Fruit fly (Drosophila melanogaster) whole organism, adult: Measurements from ENCODE around the gene CG17141.
A peak's percentile ranks its signal among the peaks of the same experiment; 100 is the strongest.

Source experiments
- CG11617 ChIP-seq: fragments of 200-800 bp; sonication (Bioruptor generic); optimal IDR thresholded peaks from 2 replicates; lab custom pipeline; 2017; ENCODE audit warnings: mild to moderate bottlenecking, missing biosample characterization, missing genetic modification reagents, missing genetic modification characterization
- CG12768 ChIP-seq: fragments of 200-800 bp; sonication (Bioruptor generic); optimal IDR thresholded peaks from 2 replicates; lab custom pipeline; 2017; ENCODE audit warnings: missing biosample characterization, missing genetic modification characterization, mild to moderate bottlenecking, moderate library complexity, missing genetic modification reagents
- CG14711 ChIP-seq: fragments of 200-800 bp; sonication (Bioruptor generic); optimal IDR thresholded peaks from 2 replicates; lab custom pipeline; 2018; ENCODE audit warnings: missing biosample characterization, mild to moderate bottlenecking, missing genetic modification characterization, moderate library complexity
- CG1620 ChIP-seq: fragments of 200-800 bp; sonication (Bioruptor generic); optimal IDR thresholded peaks from 2 replicates; lab custom pipeline; 2016; ENCODE audit warnings: missing biosample characterization, missing genetic modification characterization
- CG33017 ChIP-seq: fragments of 200-800 bp; sonication (Bioruptor generic); optimal IDR thresholded peaks from 2 replicates; lab custom pipeline; 2018; ENCODE audit warnings: missing biosample characterization, mild to moderate bottlenecking, missing genetic modification characterization, moderate library complexity
- CG5204 ChIP-seq: fragments of 200-800 bp; sonication (Bioruptor generic); optimal IDR thresholded peaks from 2 replicates; lab custom pipeline; 2016; ENCODE audit warnings: missing biosample characterization, missing genetic modification characterization
- CG7045 ChIP-seq: fragments of 200-800 bp; sonication (Bioruptor generic); optimal IDR thresholded peaks from 2 replicates; lab custom pipeline; 2017; ENCODE audit warnings: missing biosample characterization, mild to moderate bottlenecking, missing genetic modification characterization
- CG7101 ChIP-seq: fragments of 200-800 bp; sonication (Bioruptor generic); optimal IDR thresholded peaks from 2 replicates; lab custom pipeline; 2018; ENCODE audit warnings: missing biosample characterization, mild to moderate bottlenecking, missing genetic modification characterization, moderate library complexity
- Clk ChIP-seq: fragments of 200-800 bp; sonication (Bioruptor generic); optimal IDR thresholded peaks from 2 replicates; lab custom pipeline; 2017; ENCODE audit warnings: missing biosample characterization, missing genetic modification characterization
- Crg-1 ChIP-seq: fragments of 200-800 bp; sonication (Bioruptor generic); optimal IDR thresholded peaks from 2 replicates; lab custom pipeline; 2016; ENCODE audit warnings: missing biosample characterization, missing genetic modification characterization
- Hr96 ChIP-seq: fragments of 200-800 bp; sonication (Bioruptor generic); optimal IDR thresholded peaks from 2 replicates; lab custom pipeline; 2016; ENCODE audit warnings: missing biosample characterization, missing genetic modification characterization
- Mnt ChIP-seq: fragments of 200-800 bp; sonication (Bioruptor generic); optimal IDR thresholded peaks from 2 replicates; lab custom pipeline; 2016; ENCODE audit warnings: missing biosample characterization, mild to moderate bottlenecking, missing genetic modification characterization
- bab1 ChIP-seq: fragments of 200-800 bp; sonication (Bioruptor generic); optimal IDR thresholded peaks from 3 replicates; lab custom pipeline; 2019; ENCODE audit warnings: missing biosample characterization, mild to moderate bottlenecking, missing genetic modification characterization, moderate library complexity
- cic ChIP-seq: fragments of 200-800 bp; sonication (Bioruptor generic); optimal IDR thresholded peaks from 2 replicates; lab custom pipeline; 2017; ENCODE audit warnings: missing biosample characterization, mild to moderate bottlenecking, missing genetic modification characterization, moderate library complexity
- cnc ChIP-seq, 2 experiments: fragments of >200 bp; optimal IDR thresholded peaks; 2 replicates each; lab custom pipeline; 2017
- kay ChIP-seq: fragments of 200-800 bp; sonication (Bioruptor generic); peaks from one replicate; lab custom pipeline; 2016; ENCODE audit warnings: missing biosample characterization, missing genetic modification characterization, borderline replicate concordance
- ovo ChIP-seq: fragments of 200-800 bp; sonication (Bioruptor generic); optimal IDR thresholded peaks from 2 replicates; lab custom pipeline; 2016; ENCODE audit warnings: missing biosample characterization, missing genetic modification characterization
- pad ChIP-seq: fragments of 200-800 bp; sonication (Bioruptor generic); optimal IDR thresholded peaks from 3 replicates; lab custom pipeline; 2017; ENCODE audit warnings: missing biosample characterization, missing genetic modification characterization, mild to moderate bottlenecking, moderate library complexity, missing genetic modification reagents
- tj ChIP-seq: fragments of 200-800 bp; sonication (Bioruptor generic); optimal IDR thresholded peaks from 3 replicates; lab custom pipeline; 2017; ENCODE audit warnings: missing biosample characterization, mild to moderate bottlenecking, missing genetic modification characterization, moderate library complexity
- toe ChIP-seq: fragments of 200-800 bp; sonication (Bioruptor generic); optimal IDR thresholded peaks from 2 replicates; lab custom pipeline; 2016; ENCODE audit warnings: missing biosample characterization, missing genetic modification characterization

CG17141 gene

dm6 chr3R:22768633-22769032 is 21.2 kb upstream of the CG17141 start, which contains the start of gene CG43091:
Gene CG43091, minus strand, starts transcription at chr3R:22768733.
- peak; percentile 83 for TF ChIP-seq kay
- TF ChIP-seq cnc (optimal IDR thresholded peaks at IDR 0.05; lab: Kevin White, UChicago), result no peak

DNA sequence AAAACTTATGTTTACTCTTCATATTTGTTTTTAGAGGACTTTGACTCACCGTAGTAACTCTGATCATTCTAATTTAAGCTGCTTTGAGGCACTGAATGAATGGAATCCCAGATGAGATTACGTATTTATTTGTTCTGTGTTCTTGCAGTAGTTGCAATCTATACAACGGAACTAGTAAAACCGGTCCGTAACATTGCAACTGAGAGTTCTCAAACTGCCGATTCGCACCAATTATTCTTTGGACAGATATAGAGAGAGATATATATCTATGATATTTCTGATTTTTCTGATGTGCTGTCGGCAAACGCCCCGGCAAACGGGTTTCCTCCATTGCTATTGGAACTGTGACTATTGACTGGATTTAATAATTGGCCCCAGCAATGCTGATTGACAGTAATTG is 20.2 kb upstream of the CG17141 start, which contains the start of gene CG13841:
Gene CG13841 (minus strand): TSS at position 101 of the 400 bp plus-strand sequence.
- TF ChIP-seq kay (peak; percentile 7), toe (GFP tag; lab: Kevin White, UChicago) (no peak)

- TF ChIP-seq CG33017 (tag; lab: Kevin White, UChicago), result no peak
- no peak for TF ChIP-seq Mnt
- no peak for TF ChIP-seq CG5204 (GFP tag; lab: Kevin White, UChicago)
- no peak for TF ChIP-seq Clk (GFP tag; lab: Kevin White, UChicago)
These were observed 18.7 kb upstream of the CG17141 start, which contains the start of gene Nepl15 for dm6 chr3R:22766072-22766471. Gene Nepl15, minus strand, starts transcription at chr3R:22766172.

DNA sequence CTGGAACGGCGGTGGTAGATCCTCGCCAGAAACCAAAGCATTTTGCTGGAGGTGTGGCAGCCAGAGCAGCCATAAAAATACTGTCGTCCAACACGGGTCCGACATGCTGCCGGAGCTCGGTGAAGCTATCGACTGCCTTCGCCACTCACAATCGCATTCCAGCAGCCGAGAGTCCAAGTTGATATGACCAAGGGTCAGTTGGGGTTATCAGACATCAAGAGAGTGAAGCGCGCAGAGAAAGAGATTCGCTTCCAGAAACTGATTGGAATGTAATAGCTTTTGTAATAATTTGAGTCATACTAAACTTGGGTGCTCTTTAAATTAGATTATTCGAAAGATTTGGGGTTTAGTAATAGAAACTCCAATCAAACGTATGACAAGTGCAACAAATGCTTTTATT is 16.2 kb upstream of the CG17141 start, which contains the start of gene Nepl14:
Gene Nepl14 (minus strand): TSS at position 125 of the 400 bp plus-strand sequence.
- TF ChIP-seq pad (GFP tag; lab: Kevin White, UChicago) (no peak), CG33017 (tag; lab: Kevin White, UChicago) (no peak), CG1620 (no peak), CG5204 (GFP tag; lab: Kevin White, UChicago) (no peak), CG7101 (no peak), Crg-1 (GFP tag; lab: Kevin White, UChicago) (no peak), cic (GFP tag; lab: Kevin White, UChicago) (no peak), toe (GFP tag; lab: Kevin White, UChicago) (no peak), cnc (optimal IDR thresholded peaks at IDR 0.05; lab: Kevin White, UChicago) (no peak), CG7045 (GFP tag; lab: Kevin White, UChicago) (no peak), CG12768 (GFP tag; lab: Kevin White, UChicago) (no peak), ovo (no peak), Hr96 (GFP tag; lab: Kevin White, UChicago) (no peak), Mnt (no peak)

DNA sequence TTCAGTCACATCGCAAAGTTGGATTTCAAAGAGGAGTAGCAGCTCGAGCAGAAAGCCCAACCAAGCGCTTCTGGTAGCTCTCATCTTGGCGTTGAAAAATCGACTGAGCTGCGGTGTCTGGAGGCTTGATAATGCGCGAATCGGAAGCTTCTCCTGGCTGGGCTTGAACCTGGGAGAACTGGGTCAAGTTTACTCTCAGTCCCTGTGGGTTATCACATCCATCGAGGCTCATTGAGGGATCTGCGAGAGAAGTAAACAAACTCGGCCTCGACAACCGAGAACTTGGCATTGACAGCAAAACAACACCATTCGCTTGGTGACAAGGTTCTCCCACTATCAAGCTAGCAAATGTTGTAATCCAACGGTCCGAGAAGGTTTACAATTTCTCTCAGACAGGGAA is 13.6 kb upstream of the CG17141 start, which contains the start of gene Nepl13:
Gene Nepl13 (minus strand): TSS at position 89 of the 400 bp plus-strand sequence.
- no peak for TF ChIP-seq CG7045 (GFP tag; lab: Kevin White, UChicago)
- peak; percentile 46 for TF ChIP-seq cic (GFP tag; lab: Kevin White, UChicago)

- TF ChIP-seq pad (GFP tag; lab: Kevin White, UChicago), result no peak
- TF ChIP-seq ovo, result no peak
- no peak for TF ChIP-seq CG5204 (GFP tag; lab: Kevin White, UChicago)
- TF ChIP-seq cic (GFP tag; lab: Kevin White, UChicago), result no peak
- TF ChIP-seq toe (GFP tag; lab: Kevin White, UChicago), result no peak
- TF ChIP-seq bab1, result no peak
- TF ChIP-seq tj (GFP tag; lab: Kevin White, UChicago), result no peak
- TF ChIP-seq CG1620, result no peak
- TF ChIP-seq CG14711 (tag; lab: Kevin White, UChicago), result no peak
- TF ChIP-seq Hr96 (GFP tag; lab: Kevin White, UChicago), result no peak
- TF ChIP-seq Crg-1 (GFP tag; lab: Kevin White, UChicago), result no peak
- TF ChIP-seq CG33017 (tag; lab: Kevin White, UChicago), result no peak
- no peak for TF ChIP-seq kay
- TF ChIP-seq CG7101, result no peak
These were observed 9.7 kb upstream of the CG17141 start for dm6 chr3R:22757117-22757516.

DNA sequence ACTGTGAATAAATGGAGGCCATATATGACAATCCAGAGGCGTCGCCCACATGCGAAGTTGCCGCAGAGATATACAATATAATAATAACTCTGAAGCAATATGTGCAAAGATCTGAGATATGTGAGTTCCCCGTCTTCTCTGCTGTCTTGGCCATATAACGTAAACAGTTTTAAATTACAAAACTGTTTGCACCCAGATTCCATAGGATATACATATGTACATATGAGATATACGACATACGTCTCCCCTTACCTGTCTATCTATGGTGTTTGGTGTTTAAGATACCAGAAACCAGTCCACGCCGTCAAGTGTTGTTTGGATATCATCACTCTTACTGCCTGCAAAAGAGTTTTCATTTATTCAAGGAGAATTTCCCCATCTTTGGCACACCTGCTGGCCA is 8.9 kb upstream of the CG17141 start:
- no peak for TF ChIP-seq Hr96 (GFP tag; lab: Kevin White, UChicago)
- TF ChIP-seq CG12768 (GFP tag; lab: Kevin White, UChicago), result no peak
- TF ChIP-seq toe (GFP tag; lab: Kevin White, UChicago), result no peak
- no peak for TF ChIP-seq kay
- no peak for TF ChIP-seq CG7045 (GFP tag; lab: Kevin White, UChicago)
- TF ChIP-seq CG11617 (GFP tag; lab: Kevin White, UChicago), result no peak
- TF ChIP-seq CG14711 (tag; lab: Kevin White, UChicago), result no peak
- no peak for TF ChIP-seq ovo
- no peak for TF ChIP-seq pad (GFP tag; lab: Kevin White, UChicago)
- TF ChIP-seq Crg-1 (GFP tag; lab: Kevin White, UChicago), result no peak
- no peak for TF ChIP-seq cic (GFP tag; lab: Kevin White, UChicago)
- no peak for TF ChIP-seq cnc (optimal IDR thresholded peaks at IDR 0.05; lab: Kevin White, UChicago)
- TF ChIP-seq bab1, result no peak
- TF ChIP-seq Clk (GFP tag; lab: Kevin White, UChicago), result no peak
- no peak for TF ChIP-seq CG1620
- TF ChIP-seq CG7101, result no peak
- TF ChIP-seq CG33017 (tag; lab: Kevin White, UChicago), result no peak
- TF ChIP-seq Mnt, result no peak
- no peak for TF ChIP-seq CG5204 (GFP tag; lab: Kevin White, UChicago)
- TF ChIP-seq tj (GFP tag; lab: Kevin White, UChicago), result no peak
